Comparison of ENCODE assay signal across 1 fruit fly cellular context in the genomic region with DNA sequence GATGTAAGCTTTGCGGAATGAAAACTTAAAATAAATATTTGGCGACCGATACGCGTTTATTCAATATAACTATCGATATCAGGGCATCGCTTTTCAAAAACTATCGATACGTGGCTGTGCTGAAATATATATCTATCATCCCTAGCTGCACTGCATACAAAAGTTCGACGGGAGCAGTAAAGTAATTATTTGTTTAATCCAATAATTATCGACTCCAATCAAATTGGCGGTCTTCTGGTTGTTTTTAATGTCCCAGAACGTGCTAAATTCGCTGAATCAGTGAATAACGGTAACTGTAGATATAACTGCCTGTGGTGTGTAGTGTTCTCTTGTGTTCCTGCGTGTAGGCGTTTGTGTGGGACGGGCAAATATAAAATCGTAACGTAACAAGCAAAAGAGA.
TF ChIP-seq lines count a peak whose summit lies in the region.

A gene (plus strand): TSS at position 146 of the 400 bp plus-strand sequence.

TF ChIP-seq in whole organism, embryonic, 481 proteins besides CTCF, POLR2A, EP300 and RAD21 (continued from another document):
- TF ChIP-seq CG7963 (GFP tag; IDR thresholded peaks at IDR 0.05; lab: Robert Waterston, UW; ENCODE audit: partially characterized antibody): peak; percentile 84
- TF ChIP-seq CG2199 (GFP tag; IDR thresholded peaks at IDR 0.05; lab: Robert Waterston, UW): no peak
- no peak for TF ChIP-seq CG7987 (GFP tag; optimal IDR thresholded peaks at IDR 0.05; lab: Kevin White, UChicago)
- peak; percentile 76 for TF ChIP-seq hbn (GFP tag; IDR thresholded peaks at IDR 0.05; lab: Robert Waterston, UW; ENCODE audit: partially characterized antibody)
- TF ChIP-seq stwl (tag; optimal IDR thresholded peaks at IDR 0.05; lab: Kevin White, UChicago): peak; percentile 45
- peak; percentile 51 for TF ChIP-seq CG3995 (GFP tag; optimal IDR thresholded peaks at IDR 0.05; lab: Kevin White, UChicago)
- TF ChIP-seq otp (GFP tag; IDR thresholded peaks at IDR 0.05; lab: Robert Waterston, UW): no peak
- TF ChIP-seq CG31388 (GFP tag; optimal IDR thresholded peaks at IDR 0.05; lab: Kevin White, UChicago): no peak
- no peak for TF ChIP-seq D19B (GFP tag; optimal IDR thresholded peaks at IDR 0.05; lab: Kevin White, UChicago)
- TF ChIP-seq Scr (GFP tag; IDR thresholded peaks at IDR 0.05; lab: Robert Waterston, UW; ENCODE audit: partially characterized antibody): peak; percentile 85
- peak; percentile 87 for TF ChIP-seq Opbp (GFP tag; IDR thresholded peaks at IDR 0.05; lab: Robert Waterston, UW; ENCODE audit: partially characterized antibody)
- TF ChIP-seq CG13296 (GFP tag; optimal IDR thresholded peaks at IDR 0.05; lab: Kevin White, UChicago): peak; percentile 21
- no peak for TF ChIP-seq jigr1 (GFP tag; IDR thresholded peaks at IDR 0.05; lab: Robert Waterston, UW)
- TF ChIP-seq zen2 (GFP tag; IDR thresholded peaks at IDR 0.05; lab: Robert Waterston, UW; ENCODE audit: partially characterized antibody): peak; percentile 79
TF ChIP-seq in whole organism, embryonic: peak in this region for 61.
